Worm (Caenorhabditis elegans): ENCODE results near the gene tars-1.

- TF ChIP-seq mep-1 (tag; optimal IDR thresholded peaks at IDR 0.05), result no peak
- no peak for TF ChIP-seq unc-62 (GFP tag; optimal IDR thresholded peaks at IDR 0.05)
- no peak for TF ChIP-seq lin-15B (tag; optimal IDR thresholded peaks at IDR 0.05)
- TF ChIP-seq C04F5.9 (tag; optimal IDR thresholded peaks at IDR 0.05), result no peak
- no peak for TF ChIP-seq nhr-76 (tag; optimal IDR thresholded peaks at IDR 0.05)
- no peak for TF ChIP-seq ztf-11 (tag; optimal IDR thresholded peaks at IDR 0.05)
- no peak for TF ChIP-seq jun-1 (tag; optimal IDR thresholded peaks at IDR 0.05)
- no peak for TF ChIP-seq vab-15 (tag; optimal IDR thresholded peaks at IDR 0.05)
These were observed 35.8 kb upstream of the tars-1 start for ce11 chrII:11731174-11731724.
